Worm (Caenorhabditis elegans): ENCODE results near the gene F37A4.6.

DNA sequence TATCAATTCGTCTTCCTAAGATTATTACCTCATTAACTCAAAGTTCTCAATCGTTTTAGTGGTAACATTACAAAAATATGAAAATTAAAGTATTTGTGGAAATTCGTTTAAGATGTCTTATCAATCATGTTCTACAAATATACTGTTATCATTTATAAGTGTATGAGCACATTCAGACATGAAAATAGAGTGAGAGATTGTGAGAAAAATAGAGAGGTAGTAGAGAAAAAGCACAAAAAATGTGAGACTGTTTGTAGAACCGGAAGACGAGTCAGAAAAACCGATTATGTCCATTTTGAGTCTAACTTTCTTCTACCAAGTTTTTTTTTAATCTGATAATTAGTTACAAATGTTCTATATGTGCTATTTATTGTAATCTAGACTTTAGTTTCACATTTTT is 12.3 kb upstream of the F37A4.6 start:
- TF ChIP-seq nhr-11 (tag; optimal IDR thresholded peaks at IDR 0.05) (no peak), unc-62 (GFP tag; optimal IDR thresholded peaks at IDR 0.05) (no peak), ama-1 (optimal IDR thresholded peaks at IDR 0.05) (no peak), ztf-4 (tag; optimal IDR thresholded peaks at IDR 0.05) (no peak), nhr-28 (tag; optimal IDR thresholded peaks at IDR 0.05) (no peak)

All from whole organism, L1 larva.